Fruit fly (Drosophila melanogaster): Measurements from ENCODE around the gene CG9951.

CG9951 gene

dm6 chr3L:16853533-16854386, 9.2 kb upstream of the CG9951 start, which contains the start of gene sina (continued):
- peak; percentile 78 for TF ChIP-seq YL-1 (GFP tag; optimal IDR thresholded peaks at IDR 0.05)
- TF ChIP-seq CG13296 (GFP tag; optimal IDR thresholded peaks at IDR 0.05), result peak; percentile 29
- TF ChIP-seq mam (GFP tag; optimal IDR thresholded peaks at IDR 0.05), result peak; percentile 16
- no peak for TF ChIP-seq wor (GFP tag; IDR thresholded peaks at IDR 0.05)
- no peak for TF ChIP-seq Mes4 (GFP tag; optimal IDR thresholded peaks at IDR 0.05)
- no peak for TF ChIP-seq rib (GFP tag; IDR thresholded peaks at IDR 0.05)
- TF ChIP-seq Vsx1 (GFP tag; optimal IDR thresholded peaks at IDR 0.05), result no peak
- peak; percentile 91 for TF ChIP-seq tna (GFP tag; IDR thresholded peaks at IDR 0.05; ENCODE audit: partially characterized antibody)
- TF ChIP-seq dm (GFP tag; optimal IDR thresholded peaks at IDR 0.05), result peak; percentile 10
- no peak for TF ChIP-seq CG9817 (tag; optimal IDR thresholded peaks at IDR 0.05)
- TF ChIP-seq fd96Cb (tag; optimal IDR thresholded peaks at IDR 0.05), result no peak
- no peak for TF ChIP-seq abd-A (tag; optimal IDR thresholded peaks at IDR 0.05)
- TF ChIP-seq chm (GFP tag; IDR thresholded peaks at IDR 0.05), result no peak
- peak; percentile 88 for TF ChIP-seq Bgb (GFP tag; IDR thresholded peaks at IDR 0.05; ENCODE audit: partially characterized antibody)
- TF ChIP-seq CG12155 (GFP tag; optimal IDR thresholded peaks at IDR 0.05), result peak; percentile 7
- TF ChIP-seq gfzf (GFP tag; optimal IDR thresholded peaks at IDR 0.05), result peak; percentile 31
- TF ChIP-seq HmgZ (tag; optimal IDR thresholded peaks at IDR 0.05), result peak; percentile 72
- TF ChIP-seq D19B (GFP tag; optimal IDR thresholded peaks at IDR 0.05), result no peak
- TF ChIP-seq ranshi (GFP tag; IDR thresholded peaks at IDR 0.05), result no peak
- TF ChIP-seq dpn (GFP tag; optimal IDR thresholded peaks at IDR 0.05), result peak in 1 of 2 experiments; percentile 18
- TF ChIP-seq Med (GFP tag), result peak; percentile 91
- peak; percentile 10 for TF ChIP-seq slou (GFP tag; optimal IDR thresholded peaks at IDR 0.05)
- peak; percentile 18 for TF ChIP-seq CG15696 (tag; optimal IDR thresholded peaks at IDR 0.05)
- peak; percentile 11 for TF ChIP-seq lbe (GFP tag; optimal IDR thresholded peaks at IDR 0.05)
- TF ChIP-seq CG7372 (GFP tag; IDR thresholded peaks at IDR 0.05), result no peak
- TF ChIP-seq CG12744 (GFP tag; optimal IDR thresholded peaks at IDR 0.05), result peak; percentile 4
- TF ChIP-seq MBD-R2 (GFP tag; IDR thresholded peaks at IDR 0.05), result peak; percentile 48
- peak; percentile 74 for TF ChIP-seq BEAF-32 (GFP tag; optimal IDR thresholded peaks at IDR 0.05)
- TF ChIP-seq CG4617 (GFP tag; optimal IDR thresholded peaks at IDR 0.05; ENCODE audit: borderline replicate concordance), result peak; percentile 63
- TF ChIP-seq CG17802 (tag; optimal IDR thresholded peaks at IDR 0.05), result no peak
- 0 out of 2 replicates have a peak, but pooled peaks have one; percentile 11 for TF ChIP-seq CG32532 (GFP tag; IDR thresholded peaks at IDR 0.05)
- no peak for TF ChIP-seq CG10321 (GFP tag; IDR thresholded peaks at IDR 0.05)
- TF ChIP-seq CG7963 (GFP tag; IDR thresholded peaks at IDR 0.05; ENCODE audit: partially characterized antibody), result peak; percentile 86
- TF ChIP-seq Myb (GFP tag; optimal IDR thresholded peaks at IDR 0.05), result peak; percentile 72
- 0 out of 3 replicates have a peak, but pooled peaks have one; percentile 31 for TF ChIP-seq CG2199 (GFP tag; IDR thresholded peaks at IDR 0.05)
- TF ChIP-seq bbx (GFP tag; IDR thresholded peaks at IDR 0.05; ENCODE audit: partially characterized antibody), result peak; percentile 90
- no peak for TF ChIP-seq Sox102F (GFP tag; optimal IDR thresholded peaks at IDR 0.05)
- no peak for TF ChIP-seq CG31388 (GFP tag; optimal IDR thresholded peaks at IDR 0.05)
- peak; percentile 8; the same call in 1 of the 2 replicates for TF ChIP-seq slbo (GFP tag; IDR thresholded peaks at IDR 0.05)
- TF ChIP-seq amos (GFP tag; IDR thresholded peaks at IDR 0.05; ENCODE audit: partially characterized antibody), result peak; percentile 82
- no peak for TF ChIP-seq CG8765 (GFP tag; IDR thresholded peaks at IDR 0.05)
- TF ChIP-seq ftz-f1 (GFP tag; optimal IDR thresholded peaks at IDR 0.05), result peak; percentile 25
- TF ChIP-seq Nf-YB (GFP tag; optimal IDR thresholded peaks at IDR 0.05), result no peak
- peak; percentile 5 for TF ChIP-seq CG34376 (GFP tag; optimal IDR thresholded peaks at IDR 0.05)
- TF ChIP-seq ken (GFP tag; IDR thresholded peaks at IDR 0.05), result no peak
- TF ChIP-seq mld (GFP tag; IDR thresholded peaks at IDR 0.05; ENCODE audit: partially characterized antibody), result peak; percentile 68; the same call in 2 of the 3 replicates
- TF ChIP-seq Jarid2 (GFP tag; optimal IDR thresholded peaks at IDR 0.05), result no peak
- no peak for TF ChIP-seq p53 (GFP tag; optimal IDR thresholded peaks at IDR 0.05)

All from whole organism, embryonic.